Fruit fly (Drosophila melanogaster) whole organism, wandering third instar larva: ENCODE results near the gene Sws1.

Experiments used
- CG32264 ChIP-seq: fragments of 200-800 bp; sonication (Bioruptor generic); optimal IDR thresholded peaks from 2 replicates; lab custom pipeline; 2016; ENCODE audit warnings: missing biosample characterization, missing genetic modification characterization
- GATAd ChIP-seq: sonication (Bioruptor generic); optimal IDR thresholded peaks from 2 replicates; lab custom pipeline; 2016; ENCODE audit warnings: missing biosample characterization, missing genetic modification characterization
- Mio ChIP-seq: sonication (Bioruptor generic); optimal IDR thresholded peaks from 2 replicates; lab custom pipeline; 2016; ENCODE audit warnings: missing biosample characterization, missing genetic modification characterization
- Myc ChIP-seq: fragments of >200 bp; optimal IDR thresholded peaks from 2 replicates; lab custom pipeline; 2017
- Sp1 ChIP-seq: fragments of 200-800 bp; sonication (Bioruptor generic); optimal IDR thresholded peaks from 3 replicates; lab custom pipeline; 2019; ENCODE audit warnings: missing biosample characterization, mild to moderate bottlenecking, missing genetic modification characterization, moderate library complexity
- ey ChIP-seq: fragments of 200-800 bp; sonication (Bioruptor generic); optimal IDR thresholded peaks from 2 replicates; lab custom pipeline; 2016; ENCODE audit warnings: missing biosample characterization, missing genetic modification characterization
- h ChIP-seq: fragments of 200-800 bp; sonication (Bioruptor generic); optimal IDR thresholded peaks from 3 replicates; lab custom pipeline; 2016; ENCODE audit warnings: missing biosample characterization, mild to moderate bottlenecking, missing genetic modification characterization
- lola ChIP-seq: fragments of >200 bp; optimal IDR thresholded peaks from 2 replicates; lab custom pipeline; 2017; ENCODE audit warnings: missing biosample characterization, missing genetic modification characterization
- rgr ChIP-seq: fragments of 200-800 bp; sonication (Bioruptor generic); optimal IDR thresholded peaks from 3 replicates; lab custom pipeline; 2016; ENCODE audit warnings: missing biosample characterization, mild to moderate bottlenecking, missing genetic modification characterization
- sv ChIP-seq: fragments of 200-800 bp; sonication (Bioruptor generic); optimal IDR thresholded peaks from 3 replicates; lab custom pipeline; 2016; ENCODE audit warnings: missing biosample characterization, missing genetic modification characterization
- tai ChIP-seq: sonication (Bioruptor generic); optimal IDR thresholded peaks from 2 replicates; lab custom pipeline; 2016; ENCODE audit warnings: missing biosample characterization, missing genetic modification characterization

DNA sequence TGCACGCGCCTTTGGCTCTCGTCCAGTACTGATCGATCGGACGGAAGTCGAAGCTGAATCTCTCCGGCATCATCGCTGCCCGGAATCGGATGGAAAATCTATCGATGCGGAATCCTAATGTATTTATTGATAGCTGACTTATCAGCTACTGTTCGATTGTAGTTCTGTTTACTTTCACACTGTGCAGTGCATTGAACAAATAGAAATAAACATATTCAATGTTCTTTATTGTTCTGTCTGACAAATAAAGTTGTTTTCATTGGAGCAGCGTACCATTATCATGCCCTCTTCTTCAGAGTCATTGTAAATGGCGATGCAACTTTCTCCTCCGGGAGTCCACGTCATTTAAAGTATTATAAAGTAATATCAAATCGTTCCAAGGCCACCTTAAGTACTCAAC, 1.9 kb downstream of the Sws1 start, which contains the start of gene Cyp309a2:
- no peak for TF ChIP-seq GATAd (GFP tag; lab: Kevin White, UChicago)
- TF ChIP-seq rgr (GFP tag; lab: Kevin White, UChicago), result no peak
- no peak for TF ChIP-seq tai (GFP tag; lab: Kevin White, UChicago)
- no peak for TF ChIP-seq Mio
- no peak for TF ChIP-seq Myc (lab: Kevin White, UChicago)
- TF ChIP-seq lola (GFP tag; lab: Kevin White, UChicago), result no peak
- no peak for TF ChIP-seq CG32264 (GFP tag; lab: Kevin White, UChicago)
- no peak for TF ChIP-seq Sp1 (GFP tag; lab: Kevin White, UChicago)
- no peak for TF ChIP-seq h
- TF ChIP-seq ey (GFP tag; lab: Kevin White, UChicago), result no peak
- no peak for TF ChIP-seq sv (GFP tag; lab: Kevin White, UChicago)
